Fruit fly (Drosophila melanogaster) whole organism, embryonic: ENCODE data around the gene CG12783.
A peak's percentile ranks its signal among the peaks of the same experiment; 100 is the strongest.

ENCODE experiments used
- Ada2b ChIP-seq: fragments of 200-800 bp; sonication (Bioruptor generic); IDR thresholded peaks from 2 replicates; pipeline ENCODE4 v1.3.6; 2022; ENCODE audit warnings: missing biosample characterization, missing genetic modification characterization
- Asciz ChIP-seq: fragments of 200-800 bp; sonication (Bioruptor generic); optimal IDR thresholded peaks from 2 replicates; lab custom pipeline; 2017; ENCODE audit warnings: missing biosample characterization, mild to moderate bottlenecking, missing genetic modification characterization, missing genetic modification reagents
- C15 ChIP-seq: fragments of 200-800 bp; sonication (Bioruptor generic); IDR thresholded peaks from 3 replicates; pipeline ENCODE4 v1.3.6; 2022; ENCODE audit warnings: missing biosample characterization, missing genetic modification characterization
- CG10979 ChIP-seq: fragments of 200-800 bp; sonication (Bioruptor generic); optimal IDR thresholded peaks from 2 replicates; lab custom pipeline; 2018; ENCODE audit warnings: missing biosample characterization, mild to moderate bottlenecking, missing genetic modification characterization, moderate library complexity
- CG12104 ChIP-seq: fragments of 200-800 bp; sonication (Bioruptor generic); optimal IDR thresholded peaks from 3 replicates; lab custom pipeline; 2016; ENCODE audit warnings: missing biosample characterization, missing genetic modification characterization
- CG12155 ChIP-seq: fragments of 200-800 bp; sonication (Bioruptor generic); optimal IDR thresholded peaks from 3 replicates; lab custom pipeline; 2016; ENCODE audit warnings: missing biosample characterization, missing genetic modification characterization
- CG13123 ChIP-seq: fragments of 200-800 bp; sonication (Bioruptor generic); optimal IDR thresholded peaks from 2 replicates; lab custom pipeline; 2016; ENCODE audit warnings: missing biosample characterization, missing genetic modification characterization
- CG14965 ChIP-seq: fragments of 200-800 bp; sonication (Bioruptor generic); optimal IDR thresholded peaks from 2 replicates; lab custom pipeline; 2016; ENCODE audit warnings: missing biosample characterization, missing genetic modification characterization, borderline replicate concordance
- CG15011 ChIP-seq: fragments of 200-800 bp; sonication (Bioruptor generic); optimal IDR thresholded peaks from 3 replicates; lab custom pipeline; 2018; ENCODE audit warnings: missing biosample characterization, mild to moderate bottlenecking, missing genetic modification characterization
- CG1647 ChIP-seq: fragments of 200-800 bp; sonication (Bioruptor generic); optimal IDR thresholded peaks from 3 replicates; lab custom pipeline; 2016; ENCODE audit warnings: missing biosample characterization, missing genetic modification characterization
- CG16779 ChIP-seq: fragments of 200-800 bp; sonication (Bioruptor generic); IDR thresholded peaks from 2 replicates; pipeline ENCODE4 v1.3.6; 2022; ENCODE audit warnings: missing biosample characterization, missing genetic modification characterization
- CG17568 ChIP-seq: fragments of 200-800 bp; sonication (Bioruptor generic); optimal IDR thresholded peaks from 2 replicates; lab custom pipeline; 2018; ENCODE audit warnings: missing biosample characterization, mild to moderate bottlenecking, missing genetic modification characterization, moderate library complexity
- CG18011 ChIP-seq: fragments of 200-800 bp; sonication (Bioruptor generic); optimal IDR thresholded peaks from 2 replicates; lab custom pipeline; 2017; ENCODE audit warnings: missing biosample characterization, missing genetic modification characterization, mild to moderate bottlenecking, moderate library complexity, missing genotype
- CG1832 ChIP-seq: fragments of 200-800 bp; sonication (Bioruptor generic); optimal IDR thresholded peaks from 2 replicates; lab custom pipeline; 2017; ENCODE audit warnings: missing biosample characterization, mild to moderate bottlenecking, missing genetic modification characterization, inconsistent platforms
- CG2875 ChIP-seq: fragments of 200-800 bp; sonication (Bioruptor generic); optimal IDR thresholded peaks from 2 replicates; lab custom pipeline; 2017; ENCODE audit warnings: missing biosample characterization, mild to moderate bottlenecking, missing genetic modification characterization, missing genetic modification reagents
- CG30431 ChIP-seq: fragments of 200-800 bp; sonication (Bioruptor generic); optimal IDR thresholded peaks from 2 replicates; lab custom pipeline; 2017; ENCODE audit warnings: missing biosample characterization, missing genetic modification characterization
- CG32767 ChIP-seq: fragments of 200-800 bp; sonication (Bioruptor generic); IDR thresholded peaks from 2 replicates; pipeline ENCODE4 v1.3.6; 2022; ENCODE audit warnings: missing biosample characterization, missing genetic modification characterization
- CG3281 ChIP-seq: fragments of 200-800 bp; sonication (Bioruptor generic); optimal IDR thresholded peaks from 3 replicates; lab custom pipeline; 2017; ENCODE audit warnings: missing biosample characterization, mild to moderate bottlenecking, missing genetic modification characterization
- CG34224 ChIP-seq: fragments of 200-800 bp; sonication (Bioruptor generic); IDR thresholded peaks from 3 replicates; pipeline ENCODE4 v1.3.6; 2022; ENCODE audit warnings: missing biosample characterization, missing genetic modification characterization; ENCODE audit not compliant: partially characterized antibody
- CG3726 ChIP-seq: fragments of 200-800 bp; sonication (Bioruptor generic); IDR thresholded peaks from 3 replicates; pipeline ENCODE4, ENCODE4 v1.3.6; 2022; ENCODE audit warnings: missing biosample characterization, missing genetic modification characterization
- CG6683 ChIP-seq: fragments of 200-800 bp; sonication (Bioruptor generic); optimal IDR thresholded peaks from 2 replicates; lab custom pipeline; 2017; ENCODE audit warnings: missing biosample characterization, mild to moderate bottlenecking, missing genetic modification characterization, missing genetic modification reagents
- Camta ChIP-seq: fragments of 200-800 bp; sonication (Bioruptor generic); optimal IDR thresholded peaks from 2 replicates; lab custom pipeline; 2016; ENCODE audit warnings: missing biosample characterization, missing genetic modification characterization
- D ChIP-seq, 2 experiments: fragments of 200-800 bp in 1 of 2; fragments of >200 bp in 1 of 2; sonication (Bioruptor generic) in 1 of 2; optimal IDR thresholded peaks; 2 replicates in 1 of 2; 3 replicates in 1 of 2; lab custom pipeline; 2017; ENCODE audit warnings: mild to moderate bottlenecking in 1 of 2, missing biosample characterization in 1 of 2, missing genetic modification characterization in 1 of 2, missing genetic modification reagents in 1 of 2
- Dfd ChIP-seq, 2 experiments: fragments of >200 bp; optimal IDR thresholded peaks; 2 replicates each; lab custom pipeline; 2017; ENCODE audit warnings: missing biosample characterization in 2 of 2, missing genetic modification characterization in 2 of 2
- Dip3 ChIP-seq: fragments of 200-800 bp; sonication (Bioruptor generic); optimal IDR thresholded peaks from 3 replicates; lab custom pipeline; 2016; ENCODE audit warnings: missing biosample characterization, missing genetic modification characterization
- H2.0 ChIP-seq: fragments of 200-800 bp; sonication (Bioruptor generic); IDR thresholded peaks from 2 replicates; pipeline ENCODE4 v1.3.6; 2022; ENCODE audit warnings: missing biosample characterization, missing genetic modification characterization
- Kr ChIP-seq: fragments of 200-800 bp; sonication (Bioruptor generic); optimal IDR thresholded peaks from 2 replicates; lab custom pipeline; 2017; ENCODE audit warnings: missing biosample characterization, mild to moderate bottlenecking, missing genetic modification characterization
- Med ChIP-seq: fragments of 200-800 bp; sonication (Bioruptor generic); peaks from one replicate; lab custom pipeline; 2016; ENCODE audit warnings: missing biosample characterization, missing genetic modification characterization, mild to moderate bottlenecking, inconsistent platforms, moderate library complexity
- Myb ChIP-seq: fragments of 200-800 bp; sonication (Bioruptor generic); optimal IDR thresholded peaks from 2 replicates; lab custom pipeline; 2016; ENCODE audit warnings: missing biosample characterization, missing genetic modification characterization
- NK7.1 ChIP-seq: fragments of 200-800 bp; sonication (Bioruptor generic); optimal IDR thresholded peaks from 3 replicates; lab custom pipeline; 2016; ENCODE audit warnings: missing biosample characterization, missing genetic modification characterization
- Poxn ChIP-seq: fragments of 200-800 bp; sonication (Bioruptor generic); IDR thresholded peaks from 2 replicates; pipeline ENCODE4 v1.3.6; 2022; ENCODE audit warnings: missing biosample characterization, missing genetic modification characterization
- Side ChIP-seq: fragments of 200-800 bp; sonication (Bioruptor generic); optimal IDR thresholded peaks from 2 replicates; lab custom pipeline; 2016; ENCODE audit warnings: missing biosample characterization, missing genetic modification characterization
- Sin3A ChIP-seq: fragments of >200 bp; optimal IDR thresholded peaks from 2 replicates; lab custom pipeline; 2018
- Six4 ChIP-seq: fragments of 200-800 bp; sonication (Bioruptor generic); optimal IDR thresholded peaks from 2 replicates; lab custom pipeline; 2016; ENCODE audit warnings: missing biosample characterization, missing genetic modification characterization
- bbx ChIP-seq: fragments of 200-800 bp; sonication (Bioruptor generic); IDR thresholded peaks from 2 replicates; pipeline ENCODE4 v1.3.6; 2022; ENCODE audit warnings: missing biosample characterization, missing genetic modification characterization; ENCODE audit not compliant: partially characterized antibody
- bigmax ChIP-seq: fragments of 200-800 bp; sonication (Bioruptor generic); optimal IDR thresholded peaks from 2 replicates; lab custom pipeline; 2018; ENCODE audit warnings: missing biosample characterization, mild to moderate bottlenecking, missing genetic modification characterization
- dm ChIP-seq: fragments of 200-800 bp; sonication (Bioruptor generic); optimal IDR thresholded peaks from 3 replicates; lab custom pipeline; 2016; ENCODE audit warnings: missing biosample characterization, missing genetic modification characterization
- hb ChIP-seq: fragments of 200-800 bp; sonication (Bioruptor generic); IDR thresholded peaks from 3 replicates; pipeline ENCODE4 v1.3.6; 2022; ENCODE audit warnings: missing biosample characterization, missing genetic modification characterization; ENCODE audit not compliant: partially characterized antibody
- hth ChIP-seq: fragments of >200 bp; optimal IDR thresholded peaks from 2 replicates; lab custom pipeline; 2017; ENCODE audit warnings: inconsistent platforms
- ind ChIP-seq: fragments of 200-800 bp; sonication (Bioruptor generic); optimal IDR thresholded peaks from 3 replicates; lab custom pipeline; 2016; ENCODE audit warnings: missing biosample characterization, missing genetic modification characterization
- knrl ChIP-seq: fragments of 200-800 bp; sonication (Bioruptor generic); IDR thresholded peaks from 3 replicates; pipeline ENCODE4 v1.3.6; 2022; ENCODE audit warnings: missing biosample characterization, missing genetic modification characterization; ENCODE audit not compliant: partially characterized antibody
- phol ChIP-seq: fragments of 200-800 bp; sonication (Bioruptor generic); optimal IDR thresholded peaks from 3 replicates; lab custom pipeline; 2018; ENCODE audit warnings: missing biosample characterization, mild to moderate bottlenecking, missing genetic modification characterization, moderate library complexity
- run ChIP-seq: fragments of 200-800 bp; sonication (Bioruptor generic); optimal IDR thresholded peaks from 3 replicates; lab custom pipeline; 2018; ENCODE audit warnings: missing biosample characterization, mild to moderate bottlenecking, missing genetic modification characterization
- sima ChIP-seq: fragments of 200-800 bp; sonication (Bioruptor generic); optimal IDR thresholded peaks from 2 replicates; lab custom pipeline; 2016; ENCODE audit warnings: missing biosample characterization, missing genetic modification characterization
- slou ChIP-seq: fragments of 200-800 bp; sonication (Bioruptor generic); optimal IDR thresholded peaks from 3 replicates; lab custom pipeline; 2016; ENCODE audit warnings: missing biosample characterization, missing genetic modification characterization
- tin ChIP-seq: fragments of 200-800 bp; sonication (Bioruptor generic); optimal IDR thresholded peaks from 3 replicates; lab custom pipeline; 2016; ENCODE audit warnings: missing biosample characterization, missing genetic modification characterization
- tll ChIP-seq, 2 experiments: fragments of 200-800 bp in 1 of 2; fragments of >200 bp in 1 of 2; sonication (Bioruptor generic) in 1 of 2; optimal IDR thresholded peaks; 2 replicates each; lab custom pipeline; 2017 to 2019; ENCODE audit warnings: missing biosample characterization in 2 of 2, missing genetic modification characterization in 2 of 2, mild to moderate bottlenecking in 1 of 2, moderate library complexity in 1 of 2
- trh ChIP-seq: fragments of 200-800 bp; sonication (Bioruptor generic); optimal IDR thresholded peaks from 2 replicates; lab custom pipeline; 2016; ENCODE audit warnings: missing biosample characterization, missing genetic modification characterization
- unpg ChIP-seq: fragments of 200-800 bp; sonication (Bioruptor generic); optimal IDR thresholded peaks from 3 replicates; lab custom pipeline; 2018; ENCODE audit warnings: missing biosample characterization, mild to moderate bottlenecking, missing genetic modification characterization, moderate library complexity

CG12783 gene

dm6 chr3R:16624750-16625549, 11.8 kb upstream of the CG12783 start, which contains the start of gene Fas1 (continued):
- TF ChIP-seq Six4 (GFP tag; lab: Kevin White, UChicago), result no peak
- no peak for TF ChIP-seq CG17568 (GFP tag; lab: Kevin White, UChicago)
- TF ChIP-seq CG13123 (GFP tag; lab: Kevin White, UChicago), result no peak
- TF ChIP-seq dm (GFP tag; lab: Kevin White, UChicago), result peak; percentile 30
- no peak for TF ChIP-seq tin
- TF ChIP-seq CG14965, result no peak
- TF ChIP-seq CG3281 (GFP tag; lab: Kevin White, UChicago), result no peak
- TF ChIP-seq ind, result no peak
- TF ChIP-seq Kr (GFP tag; lab: Kevin White, UChicago), result no peak
- no peak for TF ChIP-seq D (optimal IDR thresholded peaks at IDR 0.05; lab: Kevin White, UChicago)
- no peak for TF ChIP-seq D (GFP tag; optimal IDR thresholded peaks at IDR 0.05; lab: Kevin White, UChicago)
- no peak for TF ChIP-seq Ada2b (GFP tag; lab: Robert Waterston, UW)
- peak; percentile 58 for TF ChIP-seq Myb (GFP tag; lab: Kevin White, UChicago)
- no peak for TF ChIP-seq CG2875 (GFP tag; lab: Kevin White, UChicago)
- TF ChIP-seq Asciz (GFP tag; lab: Kevin White, UChicago), result no peak
- no peak for TF ChIP-seq slou (GFP tag; lab: Kevin White, UChicago)
- TF ChIP-seq CG32767 (GFP tag; lab: Robert Waterston, UW), result no peak
- TF ChIP-seq phol, result peak; percentile 12
- TF ChIP-seq knrl (GFP tag; lab: Robert Waterston, UW), result peak; percentile 52; the same call in 1 of the 3 replicates
- TF ChIP-seq CG16779 (GFP tag; lab: Robert Waterston, UW), result 0 out of 2 replicates have a peak, but pooled peaks have one; percentile 10
- TF ChIP-seq CG12104, result no peak
- no peak for TF ChIP-seq CG1832 (GFP tag; lab: Kevin White, UChicago)
- TF ChIP-seq CG10979 (tag; lab: Kevin White, UChicago), result peak; percentile 24
- TF ChIP-seq hth (lab: Kevin White, UChicago), result no peak
- no peak for TF ChIP-seq CG6683 (GFP tag; lab: Kevin White, UChicago)
- no peak for TF ChIP-seq bigmax (GFP tag; lab: Kevin White, UChicago)
- TF ChIP-seq CG3726 (GFP tag; lab: Robert Waterston, UW), result no peak
- TF ChIP-seq sima (GFP tag; lab: Kevin White, UChicago), result no peak
- TF ChIP-seq CG18011 (GFP tag; lab: Kevin White, UChicago), result no peak
- no peak for TF ChIP-seq run
- no peak for TF ChIP-seq C15
- no peak for TF ChIP-seq CG1647
- TF ChIP-seq Sin3A (lab: Kevin White, UChicago), result peak; percentile 50
- peak; percentile 78 for TF ChIP-seq Med
- TF ChIP-seq Dip3 (GFP tag; lab: Kevin White, UChicago), result no peak
- peak; percentile 31; the same call in 1 of the 3 replicates for TF ChIP-seq hb (GFP tag; lab: Robert Waterston, UW)
- peak; percentile 60 for TF ChIP-seq CG34224 (GFP tag; lab: Robert Waterston, UW)
- TF ChIP-seq CG12155 (GFP tag; lab: Kevin White, UChicago), result peak; percentile 47
- no peak for TF ChIP-seq unpg (GFP tag; lab: Kevin White, UChicago)
- no peak for TF ChIP-seq trh (GFP tag; lab: Kevin White, UChicago)
- no peak for TF ChIP-seq Poxn (GFP tag; lab: Robert Waterston, UW)
- TF ChIP-seq tll (GFP tag; optimal IDR thresholded peaks at IDR 0.05; lab: Kevin White, UChicago), result no peak
- no peak for TF ChIP-seq CG15011 (GFP tag; lab: Kevin White, UChicago)
- TF ChIP-seq NK7.1 (GFP tag; lab: Kevin White, UChicago), result no peak
- no peak for TF ChIP-seq CG30431 (GFP tag; lab: Kevin White, UChicago)
- TF ChIP-seq Dfd (GFP tag; optimal IDR thresholded peaks at IDR 0.05; lab: Kevin White, UChicago), result no peak
- no peak for TF ChIP-seq Side (GFP tag; lab: Kevin White, UChicago)
- no peak for TF ChIP-seq Camta (GFP tag; lab: Kevin White, UChicago)
- no peak for TF ChIP-seq H2.0 (GFP tag; lab: Robert Waterston, UW)
- peak; percentile 79 for TF ChIP-seq bbx (GFP tag; lab: Robert Waterston, UW)
